Worm (Caenorhabditis elegans): Measurements from ENCODE around the gene B0250.5.

B0250.5 gene

ce11 chrV:20493271-20494231, at the start of gene B0250.5:
B0250.5 (plus strand) TSS chrV:20493924.
- TF ChIP-seq dmd-4 (tag; optimal IDR thresholded peaks at IDR 0.05) (no peak), nhr-25 (tag; optimal IDR thresholded peaks at IDR 0.05) (peak; percentile 21), sma-3 (GFP tag; optimal IDR thresholded peaks at IDR 0.05) (peak; percentile 37), egl-27 (tag; optimal IDR thresholded peaks at IDR 0.05) (no peak), F13H6.1 (tag; optimal IDR thresholded peaks at IDR 0.05) (peak; percentile 10), lsy-2 (tag; optimal IDR thresholded peaks at IDR 0.05) (peak; percentile 56 to 66), crh-2 (tag; optimal IDR thresholded peaks at IDR 0.05) (peak; percentile 69), unc-55 (GFP tag; optimal IDR thresholded peaks at IDR 0.05) (peak; percentile 70), lin-13 (GFP tag; optimal IDR thresholded peaks at IDR 0.05) (peak; percentile 13), gmeb-1 (tag; optimal IDR thresholded peaks at IDR 0.05) (peak; percentile 20), nhr-129 (tag; optimal IDR thresholded peaks at IDR 0.05) (no peak), C34F6.9 (tag; optimal IDR thresholded peaks at IDR 0.05) (peak; percentile 65)

DNA sequence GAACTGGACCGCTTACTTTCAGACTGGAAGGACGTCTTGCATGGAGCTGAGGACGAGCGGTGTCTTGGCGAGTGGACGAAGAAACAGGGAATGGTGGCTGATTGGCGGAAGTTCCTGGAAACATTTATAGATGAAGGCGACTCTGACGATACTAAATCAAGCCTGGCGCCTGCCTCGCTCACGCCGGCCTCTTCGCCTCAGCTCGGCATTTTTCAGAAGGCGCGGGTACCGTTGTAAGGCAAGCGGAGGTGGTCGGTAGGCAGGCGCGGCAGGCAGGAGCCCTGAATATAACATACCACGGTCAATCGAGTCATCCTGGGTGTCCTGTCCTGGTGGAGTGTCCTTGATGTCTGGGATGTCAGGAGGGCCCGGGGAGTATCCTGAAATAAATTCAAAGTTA, 47.8 kb upstream of the B0250.5 start:
- TF ChIP-seq ceh-16 (tag; optimal IDR thresholded peaks at IDR 0.05) (no peak), sma-9 (GFP tag; optimal IDR thresholded peaks at IDR 0.05) (no peak), sma-9 (tag; optimal IDR thresholded peaks at IDR 0.05) (no peak), mdl-1 (tag; optimal IDR thresholded peaks at IDR 0.05) (no peak), ZK546.5 (tag; optimal IDR thresholded peaks at IDR 0.05) (no peak), elt-3 (tag; optimal IDR thresholded peaks at IDR 0.05) (no peak), F13H6.1 (tag; optimal IDR thresholded peaks at IDR 0.05) (no peak), dmd-4 (tag; optimal IDR thresholded peaks at IDR 0.05) (no peak), egl-27 (tag; optimal IDR thresholded peaks at IDR 0.05) (no peak), Y55F3AM.14 (GFP tag; optimal IDR thresholded peaks at IDR 0.05) (no peak), gmeb-1 (tag; optimal IDR thresholded peaks at IDR 0.05) (no peak), blmp-1 (tag; optimal IDR thresholded peaks at IDR 0.05; ENCODE audit: insufficient read depth) (no peak)

DNA sequence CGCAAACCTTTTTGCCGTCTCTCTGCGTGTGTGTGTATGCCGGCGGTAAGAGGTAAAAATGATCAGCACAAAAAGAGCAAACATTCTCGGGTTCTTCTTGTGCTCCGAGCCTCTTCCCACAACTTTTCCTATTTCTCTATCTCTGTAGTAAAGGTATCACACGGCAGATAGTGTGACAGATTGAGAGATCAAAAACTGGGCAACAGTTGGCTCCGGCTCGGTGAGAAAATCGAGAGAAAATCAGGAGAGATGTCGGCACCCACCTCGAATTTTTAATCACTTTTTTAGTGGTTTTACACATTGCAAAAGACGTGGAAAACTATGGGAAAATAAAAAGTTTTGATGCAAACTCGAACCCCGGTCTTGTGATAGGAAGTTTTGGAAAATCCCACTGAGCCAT, 41.9 kb upstream of the B0250.5 start:
- peak; percentile 64 for TF ChIP-seq nhr-129 (tag; optimal IDR thresholded peaks at IDR 0.05)
- TF ChIP-seq gmeb-1 (tag; optimal IDR thresholded peaks at IDR 0.05): no peak

ce11 chrV:20453084-20453483, 40.6 kb upstream of the B0250.5 start, which contains the start of gene F48F5.6:
F48F5.6 (minus strand) TSS chrV:20453184.
- no peak for TF ChIP-seq nhr-11 (tag; optimal IDR thresholded peaks at IDR 0.05)
- TF ChIP-seq ceh-16 (tag; optimal IDR thresholded peaks at IDR 0.05): no peak
- TF ChIP-seq nhr-12 (tag; optimal IDR thresholded peaks at IDR 0.05): no peak
- no peak for TF ChIP-seq crh-2 (tag; optimal IDR thresholded peaks at IDR 0.05)
- no peak for TF ChIP-seq ZK546.5 (tag; optimal IDR thresholded peaks at IDR 0.05)
- TF ChIP-seq F13H6.1 (tag; optimal IDR thresholded peaks at IDR 0.05): no peak
- no peak for TF ChIP-seq zag-1 (tag; optimal IDR thresholded peaks at IDR 0.05)
- TF ChIP-seq alr-1 (tag; optimal IDR thresholded peaks at IDR 0.05): no peak
- no peak for TF ChIP-seq gmeb-1 (tag; optimal IDR thresholded peaks at IDR 0.05)
- no peak for TF ChIP-seq nhr-237 (tag; optimal IDR thresholded peaks at IDR 0.05)
- TF ChIP-seq mbf-1 (tag; optimal IDR thresholded peaks at IDR 0.05): no peak
- no peak for TF ChIP-seq nhr-77 (tag; optimal IDR thresholded peaks at IDR 0.05)
- no peak for TF ChIP-seq fos-1 (tag; optimal IDR thresholded peaks at IDR 0.05)
- no peak for TF ChIP-seq nhr-23 (tag; optimal IDR thresholded peaks at IDR 0.05)
- no peak for TF ChIP-seq unc-62 (GFP tag; optimal IDR thresholded peaks at IDR 0.05)
- TF ChIP-seq sem-4 (tag; optimal IDR thresholded peaks at IDR 0.05): no peak
- TF ChIP-seq sma-9 (GFP tag; optimal IDR thresholded peaks at IDR 0.05): no peak
- TF ChIP-seq sma-9 (tag; optimal IDR thresholded peaks at IDR 0.05): no peak
- TF ChIP-seq lin-11 (tag; optimal IDR thresholded peaks at IDR 0.05): no peak

ce11 chrV:20453811-20454210, 39.9 kb upstream of the B0250.5 start, which contains the start of gene srd-70:
srd-70 (plus strand) TSS chrV:20454111.
- TF ChIP-seq nhr-23 (tag; optimal IDR thresholded peaks at IDR 0.05) (no peak), nhr-237 (tag; optimal IDR thresholded peaks at IDR 0.05) (no peak), fos-1 (tag; optimal IDR thresholded peaks at IDR 0.05) (no peak), ama-1 (optimal IDR thresholded peaks at IDR 0.05) (no peak), unc-62 (GFP tag; optimal IDR thresholded peaks at IDR 0.05) (no peak), C34F6.9 (tag; optimal IDR thresholded peaks at IDR 0.05) (no peak), gmeb-1 (tag; optimal IDR thresholded peaks at IDR 0.05) (no peak), nhr-21 (tag; optimal IDR thresholded peaks at IDR 0.05) (no peak)
